Worm (Caenorhabditis elegans): ENCODE results near the gene nhr-43.

DNA sequence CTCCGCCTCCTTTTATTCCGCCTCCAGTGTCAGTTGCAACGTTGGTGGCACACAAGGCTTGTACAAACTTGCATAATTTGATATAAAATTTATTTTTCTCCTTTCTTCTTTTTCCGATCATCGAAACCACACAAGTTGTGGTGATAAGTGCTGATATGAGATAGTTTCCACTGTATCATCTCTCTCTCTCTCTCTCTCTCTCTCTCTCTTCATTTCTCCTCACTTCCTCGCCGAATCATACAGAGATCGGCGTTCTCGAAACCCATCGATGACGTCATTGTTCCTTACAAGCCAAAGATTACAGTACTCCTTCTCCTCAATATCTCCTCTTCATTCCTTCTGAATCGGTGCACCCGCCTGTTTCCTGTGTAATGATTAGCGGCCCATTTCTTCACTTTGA lies at the start of gene nhr-43:
- TF ChIP-seq elt-3 (tag; optimal IDR thresholded peaks at IDR 0.05) (no peak), elt-1 (tag; optimal IDR thresholded peaks at IDR 0.05) (no peak), snpc-4 (tag; optimal IDR thresholded peaks at IDR 0.05) (no peak), ZK546.5 (tag; optimal IDR thresholded peaks at IDR 0.05) (no peak)
